Fruit fly (Drosophila melanogaster): ENCODE measurements around the gene jv.
A peak's percentile ranks its signal among the peaks of the same experiment; 100 is the strongest.

DNA sequence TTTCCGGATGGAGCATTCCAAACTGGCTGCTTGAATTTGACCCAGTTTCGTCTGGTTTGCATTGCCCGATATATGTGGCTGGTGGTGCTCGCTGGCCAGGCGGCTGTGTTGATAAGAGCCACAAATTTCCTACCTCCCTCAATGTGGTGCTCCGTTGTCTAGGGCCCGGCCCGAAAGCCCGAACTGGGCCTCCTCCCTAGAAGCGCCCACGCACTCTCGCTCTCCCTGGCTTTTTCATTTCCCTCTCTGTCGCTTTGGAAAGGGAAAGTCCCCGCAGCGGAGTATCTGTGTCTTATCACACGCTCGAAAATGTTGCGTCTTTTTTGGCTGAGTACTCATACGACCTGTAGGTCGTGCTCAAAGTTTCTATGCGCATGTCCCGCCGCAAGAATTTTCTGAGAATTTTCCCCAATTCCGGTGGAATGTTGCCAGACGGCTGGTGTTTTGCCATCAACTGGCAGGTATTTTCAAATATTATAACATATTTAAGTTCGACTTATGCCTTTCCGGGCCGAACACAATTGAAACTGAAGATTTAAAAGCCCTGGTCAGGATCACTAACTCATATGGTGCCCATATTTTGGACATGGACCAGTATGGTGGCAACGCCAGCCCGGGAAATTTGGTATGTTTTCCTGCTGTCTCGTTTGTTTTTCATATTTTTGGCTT, 19.7 kb upstream of the jv start, which contains the start of gene axed:
- TF ChIP-seq CG33017 (tag; optimal IDR thresholded peaks at IDR 0.05), result no peak
- TF ChIP-seq bab1 (GFP tag; optimal IDR thresholded peaks at IDR 0.05), result no peak
- no peak for TF ChIP-seq cic (GFP tag; optimal IDR thresholded peaks at IDR 0.05)
- TF ChIP-seq Crg-1 (GFP tag; optimal IDR thresholded peaks at IDR 0.05), result no peak
- no peak for TF ChIP-seq CG7101 (tag; optimal IDR thresholded peaks at IDR 0.05)
- TF ChIP-seq toe (GFP tag; optimal IDR thresholded peaks at IDR 0.05), result peak; percentile 2
